Worm (Caenorhabditis elegans) whole organism, L2 larva: ENCODE results near the gene mrp-5.

Experiments used
- C34F6.9 ChIP-seq: fragments of 150-350 bp; optimal IDR thresholded peaks from 2 replicates; lab custom pipeline; 2014; ENCODE audit warnings: missing biosample characterization, missing genetic modification characterization
- F13H6.1 ChIP-seq: sonication (generic microtip); optimal IDR thresholded peaks from 2 replicates; lab custom pipeline; 2016; ENCODE audit warnings: missing genetic modification characterization, missing compliant biosample characterization
- R02D3.7 ChIP-seq: fragments of 150-350 bp; optimal IDR thresholded peaks from 2 replicates; lab custom pipeline; 2014; ENCODE audit warnings: missing biosample characterization, missing genetic modification characterization
- ZK546.5 ChIP-seq: sonication (generic microtip); optimal IDR thresholded peaks from 2 replicates; lab custom pipeline; 2017; ENCODE audit warnings: missing biosample characterization, missing genetic modification characterization
- aly-2 ChIP-seq: fragments of 150-350 bp; optimal IDR thresholded peaks from 2 replicates; lab custom pipeline; 2014; ENCODE audit warnings: missing biosample characterization, missing genetic modification characterization
- ama-1 ChIP-seq: fragments of 150-350 bp; optimal IDR thresholded peaks from 2 replicates; lab custom pipeline; 2018; ENCODE audit warnings: inconsistent platforms
- blmp-1 ChIP-seq: sonication (generic microtip); optimal IDR thresholded peaks from 2 replicates; lab custom pipeline; 2017; ENCODE audit warnings: missing genetic modification characterization, mild to moderate bottlenecking, missing compliant biosample characterization, antibody characterized with exemption, moderate library complexity; ENCODE audit not compliant: insufficient read depth
- ceh-16 ChIP-seq: fragments of 150-350 bp; optimal IDR thresholded peaks from 2 replicates; lab custom pipeline; 2014; ENCODE audit warnings: missing biosample characterization, missing genetic modification characterization
- ceh-82 ChIP-seq: fragments of 150-350 bp; optimal IDR thresholded peaks from 2 replicates; lab custom pipeline; 2014; ENCODE audit warnings: missing biosample characterization, missing genetic modification characterization
- dmd-4 ChIP-seq: sonication (generic microtip); optimal IDR thresholded peaks from 2 replicates; lab custom pipeline; 2017; ENCODE audit warnings: missing biosample characterization, missing genetic modification characterization
- egl-27 ChIP-seq: sonication (generic microtip); optimal IDR thresholded peaks from 3 replicates; lab custom pipeline; 2017; ENCODE audit warnings: missing biosample characterization, missing genetic modification reagents, missing genetic modification characterization
- fos-1 ChIP-seq: fragments of 150-350 bp; optimal IDR thresholded peaks from 2 replicates; lab custom pipeline; 2014; ENCODE audit warnings: missing biosample characterization, missing genetic modification characterization
- gmeb-1 ChIP-seq: fragments of 150-350 bp; optimal IDR thresholded peaks from 2 replicates; lab custom pipeline; 2014; ENCODE audit warnings: missing biosample characterization, missing genetic modification characterization
- lin-13 ChIP-seq: fragments of 150-350 bp; optimal IDR thresholded peaks from 2 replicates; lab custom pipeline; 2014; ENCODE audit warnings: missing biosample characterization, missing genetic modification reagents, missing genetic modification characterization
- lin-39 ChIP-seq: fragments of 150-350 bp; optimal IDR thresholded peaks from 2 replicates; lab custom pipeline; 2014; ENCODE audit warnings: missing biosample characterization, missing genetic modification reagents, missing genetic modification characterization
- lsy-2 ChIP-seq, 2 experiments: fragments of 150-350 bp in 1 of 2; sonication (generic microtip) in 1 of 2; optimal IDR thresholded peaks; 2 replicates each; lab custom pipeline; 2014 to 2017; ENCODE audit warnings: missing biosample characterization in 2 of 2, missing genetic modification characterization in 2 of 2
- mab-5 ChIP-seq: fragments of 150-350 bp; optimal IDR thresholded peaks from 2 replicates; lab custom pipeline; 2014; ENCODE audit warnings: missing biosample characterization, missing genetic modification characterization
- mbf-1 ChIP-seq: sonication (generic microtip); optimal IDR thresholded peaks from 2 replicates; lab custom pipeline; 2017; ENCODE audit warnings: missing biosample characterization, missing genetic modification characterization
- mdl-1 ChIP-seq, 2 experiments: fragments of 150-350 bp in 1 of 2; sonication (generic microtip) in 1 of 2; optimal IDR thresholded peaks; 2 replicates each; lab custom pipeline; 2017; ENCODE audit warnings: missing biosample characterization in 2 of 2, missing genetic modification characterization in 2 of 2
- nhr-10 ChIP-seq: sonication (generic microtip); optimal IDR thresholded peaks from 2 replicates; lab custom pipeline; 2017; ENCODE audit warnings: missing biosample characterization, missing genetic modification characterization
- nhr-11 ChIP-seq: fragments of 150-350 bp; optimal IDR thresholded peaks from 2 replicates; lab custom pipeline; 2014; ENCODE audit warnings: missing biosample characterization, missing genetic modification characterization
- nhr-12 ChIP-seq: fragments of 150-350 bp; optimal IDR thresholded peaks from 2 replicates; lab custom pipeline; 2014; ENCODE audit warnings: missing biosample characterization, missing genetic modification characterization
- nhr-129 ChIP-seq: fragments of 150-350 bp; optimal IDR thresholded peaks from 2 replicates; lab custom pipeline; 2014; ENCODE audit warnings: missing biosample characterization, missing genetic modification characterization
- nhr-21 ChIP-seq: fragments of 150-350 bp; optimal IDR thresholded peaks from 2 replicates; lab custom pipeline; 2014; ENCODE audit warnings: missing biosample characterization, missing genetic modification characterization
- nhr-23 ChIP-seq: fragments of 150-350 bp; optimal IDR thresholded peaks from 2 replicates; lab custom pipeline; 2014; ENCODE audit warnings: missing biosample characterization, missing genetic modification reagents, missing genetic modification characterization
- nhr-25 ChIP-seq: fragments of 150-350 bp; sonication (generic microtip); optimal IDR thresholded peaks from 3 replicates; lab custom pipeline; 2014; ENCODE audit warnings: missing biosample characterization, missing genetic modification characterization
- peb-1 ChIP-seq: fragments of 150-350 bp; optimal IDR thresholded peaks from 2 replicates; lab custom pipeline; 2014; ENCODE audit warnings: missing biosample characterization, missing genetic modification characterization
- skn-1 ChIP-seq: sonication (generic microtip); optimal IDR thresholded peaks from 2 replicates; lab custom pipeline; 2017; ENCODE audit warnings: missing biosample characterization, missing genetic modification characterization
- sma-9 ChIP-seq, 2 experiments: fragments of 150-350 bp in 1 of 2; sonication (generic microtip) in 1 of 2; optimal IDR thresholded peaks; 2 replicates each; lab custom pipeline; 2014 to 2016; ENCODE audit warnings: missing genetic modification characterization in 2 of 2, mild to moderate bottlenecking in 1 of 2, missing biosample characterization in 1 of 2, missing compliant biosample characterization in 1 of 2, missing genetic modification reagents in 1 of 2, moderate library complexity in 1 of 2
- snpc-4 ChIP-seq: fragments of 150-350 bp; optimal IDR thresholded peaks from 2 replicates; lab custom pipeline; 2014; ENCODE audit warnings: missing biosample characterization, missing genetic modification characterization
- unc-55 ChIP-seq: fragments of 150-350 bp; sonication (generic microtip); optimal IDR thresholded peaks from 3 replicates; lab custom pipeline; 2014; ENCODE audit warnings: missing biosample characterization, missing genetic modification reagents, missing genetic modification characterization
- unc-62 ChIP-seq: fragments of 150-350 bp; optimal IDR thresholded peaks from 2 replicates; lab custom pipeline; 2014; ENCODE audit warnings: missing biosample characterization, missing genetic modification reagents, missing genetic modification characterization
- ztf-1 ChIP-seq: fragments of 200-800 bp; sonication (Bioruptor generic); conservative IDR thresholded peaks from 2 replicates; pipeline ENCODE4 v1.3.6; 2022; ENCODE audit warnings: missing genetic modification characterization, missing compliant biosample characterization
- ztf-11 ChIP-seq: sonication (generic microtip); optimal IDR thresholded peaks from 2 replicates; lab custom pipeline; 2017; ENCODE audit warnings: missing biosample characterization, missing genetic modification characterization
- ztf-4 ChIP-seq: fragments of 150-350 bp; optimal IDR thresholded peaks from 2 replicates; lab custom pipeline; 2014; ENCODE audit warnings: missing biosample characterization, missing genetic modification characterization

mrp-5 gene

ce11 chrX:14916767-14917166 is 29.4 kb downstream of the mrp-5 start:
- TF ChIP-seq ztf-1 (GFP tag; lab: Robert Waterston, UW), result no peak
- no peak for TF ChIP-seq snpc-4 (tag; lab: Kevin White, UChicago)
- TF ChIP-seq ceh-16 (tag; lab: Kevin White, UChicago), result no peak
- no peak for TF ChIP-seq C34F6.9
- no peak for TF ChIP-seq blmp-1 (tag; lab: Kevin White, UChicago)
- no peak for TF ChIP-seq R02D3.7 (tag; lab: Kevin White, UChicago)
- no peak for TF ChIP-seq unc-62 (GFP tag; lab: Kevin White, UChicago)
- TF ChIP-seq ztf-4, result no peak
- TF ChIP-seq nhr-23, result no peak
- TF ChIP-seq nhr-10 (tag; lab: Kevin White, UChicago), result no peak
- TF ChIP-seq aly-2 (tag; lab: Kevin White, UChicago), result no peak
- no peak for TF ChIP-seq dmd-4
- no peak for TF ChIP-seq fos-1 (tag; lab: Kevin White, UChicago)
- TF ChIP-seq F13H6.1, result no peak
- TF ChIP-seq mbf-1 (tag; lab: Kevin White, UChicago), result no peak
- no peak for TF ChIP-seq mab-5 (tag; lab: Kevin White, UChicago)
- TF ChIP-seq sma-9 (GFP tag; optimal IDR thresholded peaks at IDR 0.05; lab: Kevin White, UChicago), result no peak
- no peak for TF ChIP-seq sma-9 (tag; optimal IDR thresholded peaks at IDR 0.05; lab: Kevin White, UChicago)
- TF ChIP-seq lsy-2 (tag; optimal IDR thresholded peaks at IDR 0.05; lab: Kevin White, UChicago), result no peak
- TF ChIP-seq nhr-21 (tag; lab: Kevin White, UChicago), result no peak

DNA sequence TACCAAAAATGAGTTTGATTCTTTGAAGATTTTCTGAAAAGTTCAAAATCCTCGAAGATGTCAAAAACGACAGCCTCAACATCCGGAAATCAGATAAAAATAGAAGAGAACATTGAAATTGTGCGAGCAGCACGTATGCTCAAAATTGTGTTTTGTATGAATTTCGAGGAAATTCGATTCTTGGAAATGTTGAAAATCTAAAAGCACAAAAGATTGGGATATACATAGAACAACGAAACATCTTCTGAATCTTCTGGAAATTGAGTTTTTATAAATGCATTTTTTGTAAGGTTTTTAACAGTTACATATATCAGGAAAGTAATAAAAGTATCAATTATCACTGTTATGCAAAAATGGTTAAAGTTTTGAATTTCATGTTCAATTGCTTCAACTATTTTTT is 35.4 kb downstream of the mrp-5 start:
- TF ChIP-seq lin-13 (no peak), ceh-82 (no peak), nhr-25 (tag; lab: Kevin White, UChicago) (no peak), nhr-10 (tag; lab: Kevin White, UChicago) (no peak), gmeb-1 (tag; lab: Kevin White, UChicago) (no peak), egl-27 (no peak), ceh-16 (tag; lab: Kevin White, UChicago) (no peak), ztf-11 (tag; lab: Kevin White, UChicago) (no peak), mdl-1 (tag; optimal IDR thresholded peaks at IDR 0.05; lab: Kevin White, UChicago) (no peak), mab-5 (tag; lab: Kevin White, UChicago) (no peak), unc-55 (GFP tag; lab: Kevin White, UChicago) (no peak)

ce11 chrX:14907257-14907801 is 38.8 kb downstream of the mrp-5 start:
- TF ChIP-seq ceh-82 (no peak), ZK546.5 (no peak), R02D3.7 (tag; lab: Kevin White, UChicago) (no peak), sma-9 (GFP tag; optimal IDR thresholded peaks at IDR 0.05; lab: Kevin White, UChicago) (no peak), sma-9 (tag; optimal IDR thresholded peaks at IDR 0.05; lab: Kevin White, UChicago) (no peak), peb-1 (tag; lab: Kevin White, UChicago) (no peak), nhr-23 (no peak), F13H6.1 (no peak), lin-39 (tag; lab: Kevin White, UChicago) (no peak), dmd-4 (no peak), unc-55 (GFP tag; lab: Kevin White, UChicago) (no peak), nhr-129 (tag; lab: Kevin White, UChicago) (no peak), C34F6.9 (no peak), nhr-11 (tag; lab: Kevin White, UChicago) (no peak), blmp-1 (tag; lab: Kevin White, UChicago) (no peak), ztf-4 (no peak), snpc-4 (tag; lab: Kevin White, UChicago) (no peak), mbf-1 (tag; lab: Kevin White, UChicago) (no peak), ceh-16 (tag; lab: Kevin White, UChicago) (no peak), nhr-25 (tag; lab: Kevin White, UChicago) (no peak), skn-1 (tag; lab: Kevin White, UChicago) (no peak)

- TF ChIP-seq ceh-82 (no peak), nhr-12 (tag; lab: Kevin White, UChicago) (no peak), ama-1 (lab: Kevin White, UChicago) (no peak), unc-55 (GFP tag; lab: Kevin White, UChicago) (no peak)
Measured at ce11 chrX:14905161-14905560, 41.0 kb downstream of the mrp-5 start, which contains the start of gene hex-5. hex-5 (minus strand) TSS chrX:14905261.
